Fruit fly (Drosophila melanogaster) whole organism, embryonic: Measurements from ENCODE around the gene CG12516.

Source experiments
- Asciz ChIP-seq: fragments of 200-800 bp; sonication (Bioruptor generic); optimal IDR thresholded peaks from 2 replicates; lab custom pipeline; 2017; ENCODE audit warnings: missing biosample characterization, mild to moderate bottlenecking, missing genetic modification characterization, missing genetic modification reagents
- Atf-2 ChIP-seq: fragments of 200-800 bp; sonication (Bioruptor generic); optimal IDR thresholded peaks from 2 replicates; lab custom pipeline; 2016; ENCODE audit warnings: missing biosample characterization, missing genetic modification characterization
- Awh ChIP-seq: fragments of 200-800 bp; sonication (Bioruptor generic); IDR thresholded peaks from 2 replicates; pipeline ENCODE4, ENCODE4 v1.3.6; 2022; ENCODE audit warnings: missing biosample characterization, missing genetic modification characterization
- CG11398 ChIP-seq: fragments of 200-800 bp; sonication (Bioruptor generic); optimal IDR thresholded peaks from 2 replicates; lab custom pipeline; 2016; ENCODE audit warnings: missing biosample characterization, missing genetic modification characterization
- CG11560 ChIP-seq: fragments of 200-800 bp; sonication (Bioruptor generic); IDR thresholded peaks from 3 replicates; pipeline ENCODE4 v1.3.6; 2022; ENCODE audit warnings: missing biosample characterization, missing genetic modification characterization
- CG12104 ChIP-seq: fragments of 200-800 bp; sonication (Bioruptor generic); optimal IDR thresholded peaks from 3 replicates; lab custom pipeline; 2016; ENCODE audit warnings: missing biosample characterization, missing genetic modification characterization
- CG14710 ChIP-seq: fragments of 200-800 bp; sonication (Bioruptor generic); optimal IDR thresholded peaks from 3 replicates; lab custom pipeline; 2019; ENCODE audit warnings: missing biosample characterization, mild to moderate bottlenecking, missing genetic modification characterization, moderate library complexity
- CG14860 ChIP-seq: fragments of 200-800 bp; sonication (Bioruptor generic); IDR thresholded peaks from 3 replicates; pipeline ENCODE4 v1.3.6; 2022; ENCODE audit warnings: missing biosample characterization, missing genetic modification characterization; ENCODE audit not compliant: partially characterized antibody
- CG15269 ChIP-seq: fragments of 200-800 bp; sonication (Bioruptor generic); optimal IDR thresholded peaks from 2 replicates; lab custom pipeline; 2018; ENCODE audit warnings: missing biosample characterization, mild to moderate bottlenecking, missing genetic modification characterization, moderate library complexity
- CG1602 ChIP-seq: fragments of 200-800 bp; sonication (Bioruptor generic); optimal IDR thresholded peaks from 3 replicates; lab custom pipeline; 2016; ENCODE audit warnings: missing biosample characterization, missing genetic modification characterization
- CG1647 ChIP-seq: fragments of 200-800 bp; sonication (Bioruptor generic); optimal IDR thresholded peaks from 3 replicates; lab custom pipeline; 2016; ENCODE audit warnings: missing biosample characterization, missing genetic modification characterization
- CG17186 ChIP-seq: fragments of 200-800 bp; sonication (Bioruptor generic); optimal IDR thresholded peaks from 3 replicates; lab custom pipeline; 2017; ENCODE audit warnings: missing biosample characterization, missing genetic modification reagents, missing genetic modification characterization
- CG31441 ChIP-seq: fragments of 200-800 bp; sonication (Bioruptor generic); IDR thresholded peaks from 2 replicates; pipeline ENCODE4 v1.3.6; 2022; ENCODE audit warnings: missing biosample characterization, missing genetic modification characterization
- CG34224 ChIP-seq: fragments of 200-800 bp; sonication (Bioruptor generic); IDR thresholded peaks from 3 replicates; pipeline ENCODE4 v1.3.6; 2022; ENCODE audit warnings: missing biosample characterization, missing genetic modification characterization; ENCODE audit not compliant: partially characterized antibody
- CG4360 ChIP-seq: fragments of 200-800 bp; sonication (Bioruptor generic); IDR thresholded peaks from 2 replicates; pipeline ENCODE4 v1.3.6; 2022; ENCODE audit warnings: missing biosample characterization, missing genetic modification characterization
- CG7839 ChIP-seq: fragments of 200-800 bp; sonication (Bioruptor generic); optimal IDR thresholded peaks from 3 replicates; lab custom pipeline; 2018; ENCODE audit warnings: missing biosample characterization, mild to moderate bottlenecking, missing genetic modification characterization, moderate library complexity
- CG7928 ChIP-seq: fragments of 200-800 bp; sonication (Bioruptor generic); optimal IDR thresholded peaks from 2 replicates; lab custom pipeline; 2017; ENCODE audit warnings: missing biosample characterization, mild to moderate bottlenecking, missing genetic modification characterization
- CG9932 ChIP-seq: fragments of 200-800 bp; sonication (Bioruptor generic); IDR thresholded peaks from 2 replicates; pipeline ENCODE4 v1.3.6; 2022; ENCODE audit warnings: missing biosample characterization, missing genetic modification characterization
- ERR ChIP-seq: fragments of 200-800 bp; sonication (Bioruptor generic); optimal IDR thresholded peaks from 2 replicates; lab custom pipeline; 2016; ENCODE audit warnings: missing biosample characterization, missing genetic modification characterization
- Fer2 ChIP-seq: fragments of 200-800 bp; sonication (Bioruptor generic); optimal IDR thresholded peaks from 2 replicates; lab custom pipeline; 2018; ENCODE audit warnings: missing biosample characterization, mild to moderate bottlenecking, missing genetic modification characterization, moderate library complexity
- Fer3 ChIP-seq: fragments of 200-800 bp; sonication (Bioruptor generic); optimal IDR thresholded peaks from 2 replicates; lab custom pipeline; 2018; ENCODE audit warnings: missing biosample characterization, mild to moderate bottlenecking, missing genetic modification characterization, moderate library complexity
- Hand ChIP-seq: fragments of 200-800 bp; sonication (Bioruptor generic); optimal IDR thresholded peaks from 2 replicates; lab custom pipeline; 2017; ENCODE audit warnings: mild to moderate bottlenecking, missing biosample characterization, missing genetic modification reagents, missing genetic modification characterization
- Hr39 ChIP-seq: fragments of >200 bp; optimal IDR thresholded peaks from 2 replicates; lab custom pipeline; 2017
- Hr51 ChIP-seq, 2 experiments: fragments of 200-800 bp; sonication (Bioruptor generic); optimal IDR thresholded peaks; 2 replicates in 1 of 2; 3 replicates in 1 of 2; lab custom pipeline; 2016 to 2018; ENCODE audit warnings: missing biosample characterization in 2 of 2, missing genetic modification characterization in 2 of 2, mild to moderate bottlenecking in 1 of 2, moderate library complexity in 1 of 2
- Lhr ChIP-seq: fragments of 200-800 bp; sonication (Bioruptor generic); optimal IDR thresholded peaks from 3 replicates; lab custom pipeline; 2017; ENCODE audit warnings: mild to moderate bottlenecking, missing biosample characterization, missing genetic modification reagents, missing genetic modification characterization
- Mes4 ChIP-seq: fragments of 200-800 bp; sonication (Bioruptor generic); optimal IDR thresholded peaks from 2 replicates; lab custom pipeline; 2016; ENCODE audit warnings: missing biosample characterization, missing genetic modification characterization
- Poxn ChIP-seq: fragments of 200-800 bp; sonication (Bioruptor generic); IDR thresholded peaks from 2 replicates; pipeline ENCODE4 v1.3.6; 2022; ENCODE audit warnings: missing biosample characterization, missing genetic modification characterization
- Six4 ChIP-seq: fragments of 200-800 bp; sonication (Bioruptor generic); optimal IDR thresholded peaks from 2 replicates; lab custom pipeline; 2016; ENCODE audit warnings: missing biosample characterization, missing genetic modification characterization
- Trl ChIP-seq, 3 experiments: fragments of >200 bp in 2 of 3; fragments of 200-800 bp in 1 of 3; sonication (Bioruptor generic) in 1 of 3; optimal IDR thresholded peaks; 2 replicates in 1 of 3; 3 replicates in 2 of 3; lab custom pipeline; 2016 to 2017; ENCODE audit warnings: missing biosample characterization in 1 of 3, missing genetic modification characterization in 1 of 3
- abd-A ChIP-seq: fragments of 200-800 bp; sonication (Bioruptor generic); optimal IDR thresholded peaks from 3 replicates; lab custom pipeline; 2019; ENCODE audit warnings: missing biosample characterization, mild to moderate bottlenecking, missing genetic modification characterization, moderate library complexity
- cad ChIP-seq: fragments of >200 bp; optimal IDR thresholded peaks from 2 replicates; lab custom pipeline; 2017; ENCODE audit warnings: missing biosample characterization, missing genetic modification characterization
- cato ChIP-seq: fragments of 200-800 bp; sonication (Bioruptor generic); optimal IDR thresholded peaks from 2 replicates; lab custom pipeline; 2016; ENCODE audit warnings: missing biosample characterization, missing genetic modification characterization, borderline replicate concordance
- dan ChIP-seq: fragments of 200-800 bp; sonication (Bioruptor generic); IDR thresholded peaks from 2 replicates; pipeline ENCODE4 v1.3.6; 2022; ENCODE audit warnings: missing biosample characterization, missing genetic modification characterization
- dmrt11E ChIP-seq: fragments of 200-800 bp; sonication (Bioruptor generic); optimal IDR thresholded peaks from 3 replicates; lab custom pipeline; 2018; ENCODE audit warnings: missing biosample characterization, mild to moderate bottlenecking, missing genetic modification characterization, moderate library complexity
- gce ChIP-seq: fragments of 200-800 bp; sonication (Bioruptor generic); IDR thresholded peaks from 3 replicates; pipeline ENCODE4 v1.3.6; 2022; ENCODE audit warnings: missing biosample characterization, missing genetic modification characterization
- gem ChIP-seq: fragments of 200-800 bp; sonication (Bioruptor generic); optimal IDR thresholded peaks from 2 replicates; lab custom pipeline; 2019; ENCODE audit warnings: missing biosample characterization, mild to moderate bottlenecking, missing genetic modification characterization, moderate library complexity
- grn ChIP-seq: fragments of 200-800 bp; sonication (Bioruptor generic); optimal IDR thresholded peaks from 3 replicates; lab custom pipeline; 2017; ENCODE audit warnings: missing biosample characterization, missing genetic modification characterization
- hbn ChIP-seq: fragments of 200-800 bp; sonication (Bioruptor generic); IDR thresholded peaks from 2 replicates; pipeline ENCODE4 v1.3.6; 2022; ENCODE audit warnings: missing biosample characterization, missing genetic modification characterization; ENCODE audit not compliant: partially characterized antibody
- luna ChIP-seq: fragments of 200-800 bp; sonication (Bioruptor generic); optimal IDR thresholded peaks from 2 replicates; lab custom pipeline; 2016; ENCODE audit warnings: missing biosample characterization, missing genetic modification characterization
- oc ChIP-seq: fragments of 200-800 bp; sonication (Bioruptor generic); optimal IDR thresholded peaks from 2 replicates; lab custom pipeline; 2018; ENCODE audit warnings: missing biosample characterization, mild to moderate bottlenecking, missing genetic modification characterization, moderate library complexity
- onecut ChIP-seq: fragments of 200-800 bp; sonication (Bioruptor generic); IDR thresholded peaks from 2 replicates; pipeline ENCODE4 v1.3.6; 2022; ENCODE audit warnings: missing biosample characterization, missing genetic modification characterization
- sna ChIP-seq: fragments of 200-800 bp; sonication (Bioruptor generic); IDR thresholded peaks from 2 replicates; pipeline ENCODE4 v1.3.6; 2022; ENCODE audit warnings: missing biosample characterization, missing genetic modification characterization; ENCODE audit not compliant: partially characterized antibody
- sr ChIP-seq: fragments of 200-800 bp; sonication (Bioruptor generic); IDR thresholded peaks from 3 replicates; pipeline ENCODE4 v1.3.6; 2022; ENCODE audit warnings: missing biosample characterization, missing genetic modification characterization
- zf30C ChIP-seq: fragments of 200-800 bp; sonication (Bioruptor generic); optimal IDR thresholded peaks from 3 replicates; lab custom pipeline; 2018; ENCODE audit warnings: missing biosample characterization, mild to moderate bottlenecking, missing genetic modification characterization

CG12516 gene

DNA sequence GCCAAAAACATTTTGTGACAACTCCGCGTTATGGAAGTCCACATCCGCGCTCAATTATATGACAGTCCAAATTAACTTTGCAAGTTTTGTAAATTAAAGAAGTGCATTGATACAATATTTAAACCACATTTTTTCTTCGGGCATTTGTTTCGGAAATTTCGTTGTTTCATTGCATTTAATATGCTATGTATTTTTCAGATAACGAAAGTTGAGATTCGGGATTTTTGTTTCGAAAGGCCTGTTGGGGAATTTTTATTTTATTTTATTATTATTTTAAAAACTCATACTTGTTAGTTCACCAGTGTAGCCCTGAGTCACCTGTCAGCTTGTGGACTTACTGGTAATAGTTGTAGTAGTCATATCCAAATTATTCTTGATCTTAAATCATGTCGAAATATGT lies 10.7 kb downstream of the CG12516 start, which contains the start of gene UQCR-14L:
Gene UQCR-14L, plus strand, starts transcription at position 301 of the 400 bp plus-strand sequence.
- no peak for TF ChIP-seq gce (GFP tag; lab: Robert Waterston, UW)
- no peak for TF ChIP-seq CG15269 (tag; lab: Kevin White, UChicago)
- TF ChIP-seq Lhr (GFP tag; lab: Kevin White, UChicago), result no peak
- TF ChIP-seq Fer3 (tag; lab: Kevin White, UChicago), result no peak
- TF ChIP-seq Trl (optimal IDR thresholded peaks at IDR 0.05; lab: Kevin White, UChicago), result no peak
- TF ChIP-seq Trl (GFP tag; optimal IDR thresholded peaks at IDR 0.05; lab: Kevin White, UChicago), result no peak
- TF ChIP-seq cato (GFP tag; lab: Kevin White, UChicago), result no peak
- TF ChIP-seq Poxn (GFP tag; lab: Robert Waterston, UW), result no peak
- TF ChIP-seq luna (GFP tag; lab: Kevin White, UChicago), result no peak
- no peak for TF ChIP-seq ERR (GFP tag; lab: Kevin White, UChicago)
- no peak for TF ChIP-seq CG1602 (GFP tag; lab: Kevin White, UChicago)
- TF ChIP-seq zf30C (GFP tag; lab: Kevin White, UChicago), result no peak
- TF ChIP-seq CG4360 (GFP tag; lab: Robert Waterston, UW), result no peak
- no peak for TF ChIP-seq CG11398 (GFP tag; lab: Kevin White, UChicago)
- TF ChIP-seq Fer2, result no peak
- TF ChIP-seq Mes4 (GFP tag; lab: Kevin White, UChicago), result no peak
- no peak for TF ChIP-seq sr (GFP tag; lab: Robert Waterston, UW)
- TF ChIP-seq Six4 (GFP tag; lab: Kevin White, UChicago), result no peak
- no peak for TF ChIP-seq CG9932 (GFP tag; lab: Robert Waterston, UW)
- TF ChIP-seq CG11560 (tag; lab: Robert Waterston, UW), result no peak
- TF ChIP-seq Hand, result no peak

DNA sequence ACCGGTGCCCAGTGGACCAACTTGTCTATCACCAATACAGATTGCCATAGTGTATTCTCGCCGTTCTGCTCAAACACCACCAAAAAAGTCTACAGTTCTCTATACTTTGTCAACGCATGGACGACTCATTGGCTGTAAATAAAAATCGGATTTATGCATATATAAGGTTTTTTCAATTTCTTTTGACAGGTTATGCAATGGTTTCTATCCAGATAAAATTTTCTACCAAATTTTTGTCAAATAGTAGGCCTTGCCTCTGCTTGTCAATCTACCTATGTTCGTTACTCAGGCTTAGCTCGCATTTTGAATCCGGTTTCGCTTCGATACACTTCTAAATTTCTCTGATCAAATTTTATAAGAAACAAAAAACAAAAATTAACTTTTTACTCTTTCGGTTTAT lies 11.9 kb downstream of the CG12516 start, which contains the start of gene Mst98Cb:
Gene Mst98Cb, plus strand, starts transcription at position 301 of the 400 bp plus-strand sequence.
- TF ChIP-seq Hr51 (GFP tag; optimal IDR thresholded peaks at IDR 0.05; lab: Kevin White, UChicago), result no peak
- no peak for TF ChIP-seq dmrt11E (tag; lab: Kevin White, UChicago)
- no peak for TF ChIP-seq sna
- no peak for TF ChIP-seq oc (tag; lab: Kevin White, UChicago)
- TF ChIP-seq Atf-2 (GFP tag; lab: Kevin White, UChicago), result no peak
- no peak for TF ChIP-seq CG31441 (GFP tag; lab: Robert Waterston, UW)
- no peak for TF ChIP-seq CG7928 (GFP tag; lab: Kevin White, UChicago)
- no peak for TF ChIP-seq CG17186 (GFP tag; lab: Kevin White, UChicago)
- no peak for TF ChIP-seq CG7839
- no peak for TF ChIP-seq dan (GFP tag; lab: Robert Waterston, UW)
- TF ChIP-seq CG1602 (GFP tag; lab: Kevin White, UChicago), result no peak
- no peak for TF ChIP-seq gem (tag; lab: Kevin White, UChicago)
- TF ChIP-seq CG14860 (GFP tag; lab: Robert Waterston, UW), result no peak
- TF ChIP-seq, all 482 proteins: peak for 0

DNA sequence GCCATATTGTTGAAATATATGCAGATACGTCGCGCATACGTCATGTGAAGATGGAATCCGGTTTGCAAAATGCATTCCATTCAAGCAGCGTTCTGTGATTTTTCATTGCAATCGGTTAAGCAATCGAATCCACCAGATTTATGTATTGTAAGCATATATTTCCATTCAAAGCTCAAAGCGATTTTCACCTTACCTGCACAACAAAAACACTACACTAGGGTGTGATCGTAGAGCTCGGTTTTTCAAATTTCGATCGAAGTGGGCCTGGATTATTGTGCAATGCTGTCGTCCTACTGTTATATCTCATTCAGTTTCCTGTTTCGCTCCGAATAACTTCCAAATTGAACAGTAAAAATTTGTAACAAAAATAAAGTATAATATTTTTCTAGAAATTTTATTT lies 13.4 kb downstream of the CG12516 start, which contains the start of gene Mst98Ca:
Gene Mst98Ca, plus strand, starts transcription at position 301 of the 400 bp plus-strand sequence.
- no peak for TF ChIP-seq Awh (GFP tag; lab: Robert Waterston, UW)
- no peak for TF ChIP-seq CG14710 (tag; lab: Kevin White, UChicago)
- no peak for TF ChIP-seq onecut (GFP tag; lab: Robert Waterston, UW)
- TF ChIP-seq Fer2, result no peak
- no peak for TF ChIP-seq hbn (GFP tag; lab: Robert Waterston, UW)
- TF ChIP-seq CG12104, result no peak
- no peak for TF ChIP-seq cad (GFP tag; lab: Kevin White, UChicago)
- no peak for TF ChIP-seq CG1647 (GFP tag; lab: Kevin White, UChicago)
- no peak for TF ChIP-seq abd-A (tag; lab: Kevin White, UChicago)
- no peak for TF ChIP-seq CG34224
- TF ChIP-seq Hr39 (lab: Kevin White, UChicago), result no peak
- no peak for TF ChIP-seq Asciz (GFP tag; lab: Kevin White, UChicago)
- TF ChIP-seq grn (GFP tag; lab: Kevin White, UChicago), result no peak
